Fruit fly (Drosophila melanogaster) whole organism, embryonic: ENCODE data around the gene PAPLA1.

Source experiments
- CG11085 ChIP-seq: fragments of 200-800 bp; sonication (Bioruptor generic); IDR thresholded peaks from 2 replicates; pipeline ENCODE4 v1.3.6; 2022; ENCODE audit warnings: missing biosample characterization, missing genetic modification characterization
- CG1233 ChIP-seq: fragments of 200-800 bp; sonication (Bioruptor generic); optimal IDR thresholded peaks from 4 replicates; lab custom pipeline; 2018; ENCODE audit warnings: missing biosample characterization, mild to moderate bottlenecking, missing genetic modification characterization
- NfI ChIP-seq: fragments of 200-800 bp; sonication (Bioruptor generic); optimal IDR thresholded peaks from 3 replicates; lab custom pipeline; 2018; ENCODE audit warnings: missing biosample characterization, mild to moderate bottlenecking, missing genetic modification characterization, moderate library complexity
- Poxn ChIP-seq: fragments of 200-800 bp; sonication (Bioruptor generic); IDR thresholded peaks from 2 replicates; pipeline ENCODE4 v1.3.6; 2022; ENCODE audit warnings: missing biosample characterization, missing genetic modification characterization
- h ChIP-seq: fragments of >200 bp; optimal IDR thresholded peaks from 2 replicates; lab custom pipeline; 2017

dm6 chr2L:8142760-8143159, 16.7 kb downstream of the PAPLA1 start:
- no peak for TF ChIP-seq CG11085 (GFP tag; lab: Robert Waterston, UW)
- no peak for TF ChIP-seq h
- TF ChIP-seq NfI (GFP tag; lab: Kevin White, UChicago), result no peak
- no peak for TF ChIP-seq Poxn (GFP tag; lab: Robert Waterston, UW)
- no peak for TF ChIP-seq CG1233 (GFP tag; lab: Kevin White, UChicago)
